Worm (Caenorhabditis elegans): ENCODE results near the gene T19H12.15.

ce11 chrV:4865364-4865763, 13.8 kb downstream of the T19H12.15 start, which contains the start of gene srd-32:
- TF ChIP-seq unc-130 (GFP tag; optimal IDR thresholded peaks at IDR 0.05) (no peak), nhr-90 (tag; optimal IDR thresholded peaks at IDR 0.05) (no peak), ztf-26 (tag; optimal IDR thresholded peaks at IDR 0.05) (no peak), Y53G8AR.9 (GFP tag; conservative IDR thresholded peaks at IDR 0.05) (no peak), somi-1 (GFP tag; optimal IDR thresholded peaks at IDR 0.05) (no peak), nfya-1 (tag; optimal IDR thresholded peaks at IDR 0.05; ENCODE audit: borderline replicate concordance, insufficient read depth) (no peak), unc-62 (GFP tag; optimal IDR thresholded peaks at IDR 0.05) (no peak), C17E4.6 (GFP tag; IDR thresholded peaks at IDR 0.05) (no peak), repo-1 (tag; optimal IDR thresholded peaks at IDR 0.05) (no peak), ceh-58 (GFP tag; IDR thresholded peaks at IDR 0.05) (no peak), aptf-2 (GFP tag; conservative IDR thresholded peaks at IDR 0.05) (no peak)
